Worm (Caenorhabditis elegans) whole organism, L3 larva: Measurements from ENCODE around the gene sra-3.
A peak's percentile ranks its signal among the peaks of the same experiment; 100 is the strongest.

ENCODE experiments used
- R02D3.7 ChIP-seq: fragments of 150-350 bp; optimal IDR thresholded peaks from 2 replicates; lab custom pipeline; 2014; ENCODE audit warnings: missing biosample characterization, missing genetic modification characterization
- aly-2 ChIP-seq: fragments of 150-350 bp; optimal IDR thresholded peaks from 2 replicates; lab custom pipeline; 2014; ENCODE audit warnings: missing biosample characterization, missing genetic modification characterization
- ama-1 ChIP-seq: fragments of 150-350 bp; optimal IDR thresholded peaks from 2 replicates; lab custom pipeline; 2018
- ceh-28 ChIP-seq: fragments of 150-350 bp; optimal IDR thresholded peaks from 2 replicates; lab custom pipeline; 2014; ENCODE audit warnings: missing biosample characterization, missing genetic modification reagents, missing genetic modification characterization
- ceh-82 ChIP-seq: fragments of 150-350 bp; optimal IDR thresholded peaks from 2 replicates; lab custom pipeline; 2014; ENCODE audit warnings: missing biosample characterization, missing genetic modification characterization
- ceh-9 ChIP-seq: sonication (generic microtip); optimal IDR thresholded peaks from 2 replicates; lab custom pipeline; 2018; ENCODE audit warnings: missing biosample characterization, missing genetic modification characterization
- egl-27 ChIP-seq: sonication (generic microtip); optimal IDR thresholded peaks from 4 replicates; lab custom pipeline; 2017; ENCODE audit warnings: missing biosample characterization, missing genetic modification reagents, missing genetic modification characterization
- egl-5 ChIP-seq: fragments of 150-350 bp; optimal IDR thresholded peaks from 2 replicates; lab custom pipeline; 2017; ENCODE audit warnings: missing biosample characterization, missing genetic modification reagents, missing genetic modification characterization, inconsistent platforms
- elt-1 ChIP-seq: fragments of 150-350 bp; optimal IDR thresholded peaks from 2 replicates; lab custom pipeline; 2014; ENCODE audit warnings: missing biosample characterization, missing genetic modification characterization
- elt-2 ChIP-seq: sonication (generic microtip); optimal IDR thresholded peaks from 2 replicates; lab custom pipeline; 2016; ENCODE audit warnings: missing genetic modification reagents, mild to moderate bottlenecking, missing genetic modification characterization, missing compliant biosample characterization
- elt-3 ChIP-seq, 3 experiments: fragments of 150-350 bp in 1 of 3; sonication (generic microtip) in 2 of 3; optimal IDR thresholded peaks; 2 replicates in 2 of 3; 4 replicates in 1 of 3; lab custom pipeline; 2014 to 2017; ENCODE audit warnings: missing biosample characterization in 3 of 3, missing genetic modification characterization in 3 of 3
- eor-1 ChIP-seq, 2 experiments: fragments of 150-350 bp; optimal IDR thresholded peaks; 2 replicates each; lab custom pipeline; 2014 to 2018; ENCODE audit warnings: missing biosample characterization in 2 of 2, missing genetic modification characterization in 2 of 2
- fkh-2 ChIP-seq: fragments of 150-350 bp; optimal IDR thresholded peaks from 2 replicates; lab custom pipeline; 2014; ENCODE audit warnings: missing biosample characterization, missing genetic modification reagents, missing genetic modification characterization
- fos-1 ChIP-seq: fragments of 150-350 bp; optimal IDR thresholded peaks from 2 replicates; lab custom pipeline; 2014; ENCODE audit warnings: missing biosample characterization, missing genetic modification characterization
- hmg-11 ChIP-seq: sonication (generic microtip); optimal IDR thresholded peaks from 2 replicates; lab custom pipeline; 2016; ENCODE audit warnings: missing genetic modification characterization, missing compliant biosample characterization
- jun-1 ChIP-seq: fragments of 150-350 bp; optimal IDR thresholded peaks from 2 replicates; lab custom pipeline; 2014; ENCODE audit warnings: missing biosample characterization, missing genetic modification reagents, missing genetic modification characterization
- lin-15B ChIP-seq: fragments of 150-350 bp; optimal IDR thresholded peaks from 2 replicates; lab custom pipeline; 2014; ENCODE audit warnings: missing biosample characterization, missing genetic modification characterization
- lsy-12 ChIP-seq: sonication (generic microtip); optimal IDR thresholded peaks from 2 replicates; lab custom pipeline; 2016; ENCODE audit warnings: mild to moderate bottlenecking, missing genetic modification characterization, missing compliant biosample characterization
- mdl-1 ChIP-seq: fragments of 150-350 bp; optimal IDR thresholded peaks from 2 replicates; lab custom pipeline; 2014; ENCODE audit warnings: missing biosample characterization, missing genetic modification characterization
- nhr-11 ChIP-seq: fragments of 150-350 bp; optimal IDR thresholded peaks from 2 replicates; lab custom pipeline; 2014; ENCODE audit warnings: missing biosample characterization, missing genetic modification characterization
- nhr-12 ChIP-seq: fragments of 150-350 bp; optimal IDR thresholded peaks from 2 replicates; lab custom pipeline; 2014; ENCODE audit warnings: missing biosample characterization, missing genetic modification characterization
- nhr-23 ChIP-seq: fragments of 150-350 bp; optimal IDR thresholded peaks from 2 replicates; lab custom pipeline; 2014; ENCODE audit warnings: missing biosample characterization, missing genetic modification reagents, missing genetic modification characterization
- nhr-237 ChIP-seq: fragments of 150-350 bp; optimal IDR thresholded peaks from 2 replicates; lab custom pipeline; 2014; ENCODE audit warnings: missing biosample characterization, missing genetic modification characterization
- nhr-25 ChIP-seq: sonication (generic microtip); optimal IDR thresholded peaks from 2 replicates; lab custom pipeline; 2017; ENCODE audit warnings: missing biosample characterization, missing genetic modification characterization
- nhr-28 ChIP-seq: fragments of 150-350 bp; optimal IDR thresholded peaks from 2 replicates; lab custom pipeline; 2014; ENCODE audit warnings: missing biosample characterization, missing genetic modification characterization
- nhr-43 ChIP-seq: sonication (generic microtip); optimal IDR thresholded peaks from 2 replicates; lab custom pipeline; 2016; ENCODE audit warnings: mild to moderate bottlenecking, missing genetic modification characterization, missing compliant biosample characterization; ENCODE audit not compliant: poor library complexity, severe bottlenecking
- nhr-67 ChIP-seq: fragments of 150-350 bp; optimal IDR thresholded peaks from 2 replicates; lab custom pipeline; 2014; ENCODE audit warnings: missing biosample characterization, missing genetic modification characterization
- nhr-76 ChIP-seq: fragments of 150-350 bp; sonication (generic microtip); optimal IDR thresholded peaks from 5 replicates; lab custom pipeline; 2014; ENCODE audit warnings: missing biosample characterization, missing genetic modification characterization
- nhr-77 ChIP-seq: fragments of 150-350 bp; optimal IDR thresholded peaks from 2 replicates; lab custom pipeline; 2014; ENCODE audit warnings: missing biosample characterization, missing genetic modification characterization
- pha-4 ChIP-seq: fragments of 150-350 bp; optimal IDR thresholded peaks from 2 replicates; lab custom pipeline; 2014; ENCODE audit warnings: missing biosample characterization, missing genetic modification reagents, missing genetic modification characterization
- pqm-1 ChIP-seq: fragments of 150-350 bp; optimal IDR thresholded peaks from 2 replicates; lab custom pipeline; 2017; ENCODE audit warnings: missing biosample characterization, missing genetic modification characterization, inconsistent platforms
- skn-1 ChIP-seq: fragments of 150-350 bp; optimal IDR thresholded peaks from 2 replicates; lab custom pipeline; 2014; ENCODE audit warnings: missing biosample characterization, missing genetic modification characterization
- tbx-2 ChIP-seq: sonication (generic microtip); optimal IDR thresholded peaks from 2 replicates; lab custom pipeline; 2016; ENCODE audit warnings: mild to moderate bottlenecking, missing genetic modification characterization, missing compliant biosample characterization
- unc-39 ChIP-seq: sonication (generic microtip); optimal IDR thresholded peaks from 4 replicates; lab custom pipeline; 2017; ENCODE audit warnings: missing biosample characterization, missing genetic modification characterization
- unc-62 ChIP-seq: fragments of 150-350 bp; sonication (generic microtip); optimal IDR thresholded peaks from 4 replicates; lab custom pipeline; 2014; ENCODE audit warnings: missing biosample characterization, missing genetic modification reagents, missing genetic modification characterization
- zag-1 ChIP-seq: fragments of 150-350 bp; optimal IDR thresholded peaks from 2 replicates; lab custom pipeline; 2014; ENCODE audit warnings: missing biosample characterization, missing genetic modification characterization
- ztf-11 ChIP-seq: fragments of 150-350 bp; optimal IDR thresholded peaks from 2 replicates; lab custom pipeline; 2014; ENCODE audit warnings: missing biosample characterization, missing genetic modification characterization
- ztf-4 ChIP-seq: fragments of 150-350 bp; optimal IDR thresholded peaks from 2 replicates; lab custom pipeline; 2014; ENCODE audit warnings: missing biosample characterization, missing genetic modification characterization

The sra-3 gene

DNA sequence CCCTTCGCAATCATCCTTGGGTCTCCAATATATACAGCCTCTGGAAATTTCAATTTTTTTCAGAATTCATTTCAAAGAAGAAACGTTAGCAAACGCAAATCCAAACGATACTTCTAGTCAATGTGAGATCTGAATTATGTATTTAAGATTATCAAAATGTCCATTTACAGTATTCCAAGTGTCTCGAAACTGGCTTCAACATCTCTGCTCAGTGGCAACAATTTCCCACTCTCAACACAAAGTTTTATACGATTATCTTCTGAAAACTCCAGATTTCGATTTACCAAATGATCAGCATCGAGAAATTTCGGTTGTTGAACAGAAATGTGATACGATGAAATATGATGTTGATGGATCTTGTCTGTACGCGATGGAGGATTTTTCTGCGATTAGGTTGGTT, 16.0 kb upstream of the sra-3 start:
- TF ChIP-seq nhr-76 (tag; lab: Kevin White, UChicago) (no peak), zag-1 (tag; lab: Kevin White, UChicago) (no peak), egl-5 (tag; lab: Kevin White, UChicago) (no peak), ceh-82 (tag; lab: Kevin White, UChicago) (no peak), nhr-25 (no peak), nhr-77 (no peak), tbx-2 (no peak), elt-3 (tag; optimal IDR thresholded peaks at IDR 0.05; lab: Kevin White, UChicago) (no peak), lin-15B (tag; lab: Kevin White, UChicago) (no peak), unc-39 (tag; lab: Kevin White, UChicago) (no peak), lsy-12 (no peak)

- TF ChIP-seq fkh-2, result no peak
- peak; percentile 58 for TF ChIP-seq nhr-43
- no peak for TF ChIP-seq egl-27 (tag; lab: Kevin White, UChicago)
- peak; percentile 69 for TF ChIP-seq nhr-25
- peak; percentile 58 for TF ChIP-seq nhr-23
These were observed 14.4 kb upstream of the sra-3 start, which contains the start of gene F35H8.2 for ce11 chrII:9554925-9555553. F35H8.2 (plus strand) TSS chrII:9555503.

ce11 chrII:9553179-9553578, 12.6 kb upstream of the sra-3 start, which contains the start of gene F35H8.1:
F35H8.1 (minus strand) TSS chrII:9553279.
- TF ChIP-seq nhr-237 (no peak), R02D3.7 (no peak), fos-1 (tag; lab: Kevin White, UChicago) (no peak), unc-62 (GFP tag; lab: Kevin White, UChicago) (no peak), lin-15B (tag; lab: Kevin White, UChicago) (no peak), nhr-77 (no peak), aly-2 (tag; lab: Kevin White, UChicago) (no peak), pqm-1 (tag; lab: Kevin White, UChicago) (no peak), eor-1 (tag; optimal IDR thresholded peaks at IDR 0.05; lab: Kevin White, UChicago) (no peak), nhr-12 (tag; lab: Kevin White, UChicago) (no peak), unc-39 (tag; lab: Kevin White, UChicago) (no peak), hmg-11 (tag; lab: Kevin White, UChicago) (no peak)

- TF ChIP-seq nhr-67 (no peak), nhr-28 (tag; lab: Kevin White, UChicago) (no peak), tbx-2 (no peak), unc-39 (tag; lab: Kevin White, UChicago) (no peak), ceh-82 (tag; lab: Kevin White, UChicago) (no peak), nhr-11 (tag; lab: Kevin White, UChicago) (no peak), ztf-4 (tag; lab: Kevin White, UChicago) (no peak), hmg-11 (tag; lab: Kevin White, UChicago) (no peak), nhr-23 (no peak), fos-1 (tag; lab: Kevin White, UChicago) (no peak)
- TF ChIP-seq, all 47 proteins: peak for 0
These were observed 10.9 kb upstream of the sra-3 start, which contains the start of gene F35H8.12 for ce11 chrII:9551536-9551935. F35H8.12 (plus strand) TSS chrII:9551836.

DNA sequence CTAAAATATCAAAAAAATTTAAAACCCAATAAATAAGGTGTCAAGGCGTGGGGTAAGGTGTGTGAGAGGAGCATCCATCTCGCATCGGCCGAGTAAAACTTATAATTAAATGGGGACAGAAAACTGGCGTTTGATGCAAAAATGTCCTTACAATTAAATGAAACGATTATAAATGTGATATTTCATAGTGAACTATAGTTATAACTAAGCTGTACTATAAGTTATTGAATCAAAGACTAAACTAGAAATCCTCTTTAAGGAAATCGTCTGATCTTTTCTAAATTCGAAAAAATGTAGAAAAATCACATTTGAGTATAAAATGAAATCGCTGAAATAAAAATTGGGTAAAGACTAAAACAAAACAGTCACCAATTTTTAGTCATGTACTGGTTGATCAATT, 10.1 kb upstream of the sra-3 start, which contains the start of gene sra-6:
Gene sra-6, minus strand, starts transcription at position 101 of the 400 bp plus-strand sequence.
- TF ChIP-seq nhr-77, result no peak
- no peak for TF ChIP-seq elt-1 (tag; lab: Kevin White, UChicago)
- no peak for TF ChIP-seq unc-39 (tag; lab: Kevin White, UChicago)
- TF ChIP-seq skn-1, result no peak
- no peak for TF ChIP-seq elt-2 (tag; lab: Kevin White, UChicago)
- no peak for TF ChIP-seq ama-1 (lab: Kevin White, UChicago)
- TF ChIP-seq nhr-43, result no peak
- TF ChIP-seq ztf-11 (tag; lab: Kevin White, UChicago), result no peak
- TF ChIP-seq eor-1 (tag; optimal IDR thresholded peaks at IDR 0.05; lab: Kevin White, UChicago), result no peak
- no peak for TF ChIP-seq nhr-12 (tag; lab: Kevin White, UChicago)
- no peak for TF ChIP-seq nhr-237
- no peak for TF ChIP-seq ceh-28 (tag; lab: Kevin White, UChicago)
- TF ChIP-seq ceh-9, result no peak
- no peak for TF ChIP-seq mdl-1 (tag; lab: Kevin White, UChicago)
- TF ChIP-seq pha-4 (tag; lab: Kevin White, UChicago), result no peak
- no peak for TF ChIP-seq jun-1
- TF ChIP-seq, all 47 proteins: peak for 0
